Fruit fly (Drosophila melanogaster) whole organism, embryonic: ENCODE measurements around the gene Tim17a2.

Experiments used
- Bdp1 ChIP-seq: fragments of 200-800 bp; sonication (Bioruptor generic); optimal IDR thresholded peaks from 3 replicates; lab custom pipeline; 2016; ENCODE audit warnings: missing biosample characterization, missing genetic modification characterization
- CG10147 ChIP-seq: fragments of 200-800 bp; sonication (Bioruptor generic); optimal IDR thresholded peaks from 2 replicates; lab custom pipeline; 2019; ENCODE audit warnings: missing biosample characterization, mild to moderate bottlenecking, missing genetic modification characterization, moderate library complexity
- CG1024 ChIP-seq: fragments of 200-800 bp; sonication (Bioruptor generic); IDR thresholded peaks from 2 replicates; pipeline ENCODE4 v1.3.6; 2022; ENCODE audit warnings: missing biosample characterization, missing genetic modification characterization
- CG12299 ChIP-seq: fragments of 200-800 bp; sonication (Bioruptor generic); optimal IDR thresholded peaks from 2 replicates; lab custom pipeline; 2018; ENCODE audit warnings: missing biosample characterization, mild to moderate bottlenecking, missing genetic modification characterization
- CG1233 ChIP-seq: fragments of 200-800 bp; sonication (Bioruptor generic); optimal IDR thresholded peaks from 4 replicates; lab custom pipeline; 2018; ENCODE audit warnings: missing biosample characterization, mild to moderate bottlenecking, missing genetic modification characterization
- CG12391 ChIP-seq: fragments of 200-800 bp; sonication (Bioruptor generic); optimal IDR thresholded peaks from 3 replicates; lab custom pipeline; 2018; ENCODE audit warnings: missing biosample characterization, mild to moderate bottlenecking, missing genetic modification characterization, moderate library complexity
- CG13296 ChIP-seq: fragments of 200-800 bp; sonication (Bioruptor generic); optimal IDR thresholded peaks from 3 replicates; lab custom pipeline; 2018; ENCODE audit warnings: missing biosample characterization, mild to moderate bottlenecking, missing genetic modification characterization
- CG13424 ChIP-seq: fragments of 200-800 bp; sonication (Bioruptor generic); optimal IDR thresholded peaks from 2 replicates; lab custom pipeline; 2019; ENCODE audit warnings: missing biosample characterization, mild to moderate bottlenecking, missing genetic modification characterization, moderate library complexity
- CG13624 ChIP-seq: fragments of 200-800 bp; sonication (Bioruptor generic); optimal IDR thresholded peaks from 2 replicates; lab custom pipeline; 2016; ENCODE audit warnings: missing biosample characterization, missing genetic modification characterization
- CG14965 ChIP-seq: fragments of 200-800 bp; sonication (Bioruptor generic); optimal IDR thresholded peaks from 2 replicates; lab custom pipeline; 2016; ENCODE audit warnings: missing biosample characterization, missing genetic modification characterization, borderline replicate concordance
- CG15011 ChIP-seq: fragments of 200-800 bp; sonication (Bioruptor generic); optimal IDR thresholded peaks from 3 replicates; lab custom pipeline; 2018; ENCODE audit warnings: missing biosample characterization, mild to moderate bottlenecking, missing genetic modification characterization
- CG17359 ChIP-seq: fragments of 200-800 bp; sonication (Bioruptor generic); optimal IDR thresholded peaks from 3 replicates; lab custom pipeline; 2018; ENCODE audit warnings: missing biosample characterization, mild to moderate bottlenecking, missing genetic modification characterization, moderate library complexity
- CG17361 ChIP-seq: fragments of 200-800 bp; sonication (Bioruptor generic); IDR thresholded peaks from 3 replicates; pipeline ENCODE4 v1.3.6; 2022; ENCODE audit warnings: missing biosample characterization, missing genetic modification characterization
- CG17568 ChIP-seq: fragments of 200-800 bp; sonication (Bioruptor generic); optimal IDR thresholded peaks from 2 replicates; lab custom pipeline; 2018; ENCODE audit warnings: missing biosample characterization, mild to moderate bottlenecking, missing genetic modification characterization, moderate library complexity
- CG3407 ChIP-seq: fragments of 200-800 bp; sonication (Bioruptor generic); optimal IDR thresholded peaks from 2 replicates; lab custom pipeline; 2018; ENCODE audit warnings: missing biosample characterization, mild to moderate bottlenecking, missing genetic modification characterization
- CG3995 ChIP-seq: fragments of 200-800 bp; sonication (Bioruptor generic); optimal IDR thresholded peaks from 3 replicates; lab custom pipeline; 2016; ENCODE audit warnings: missing biosample characterization, missing genetic modification characterization
- CG4424 ChIP-seq: fragments of 200-800 bp; sonication (Bioruptor generic); optimal IDR thresholded peaks from 3 replicates; lab custom pipeline; 2016; ENCODE audit warnings: missing biosample characterization, missing genetic modification characterization
- CG6854 ChIP-seq: fragments of 200-800 bp; sonication (Bioruptor generic); optimal IDR thresholded peaks from 3 replicates; lab custom pipeline; 2017; ENCODE audit warnings: missing biosample characterization, mild to moderate bottlenecking, missing genetic modification characterization
- CG8765 ChIP-seq: fragments of 200-800 bp; sonication (Bioruptor generic); IDR thresholded peaks from 2 replicates; pipeline ENCODE4 v1.3.6; 2022; ENCODE audit warnings: missing biosample characterization, missing genetic modification characterization
- Dp ChIP-seq: fragments of 200-800 bp; sonication (Bioruptor generic); optimal IDR thresholded peaks from 2 replicates; lab custom pipeline; 2018; ENCODE audit warnings: missing biosample characterization, mild to moderate bottlenecking, missing genetic modification characterization, moderate library complexity
- Elba2 ChIP-seq: fragments of 200-800 bp; sonication (Bioruptor generic); optimal IDR thresholded peaks from 3 replicates; lab custom pipeline; 2016; ENCODE audit warnings: missing biosample characterization, missing genetic modification characterization
- H2.0 ChIP-seq: fragments of 200-800 bp; sonication (Bioruptor generic); IDR thresholded peaks from 2 replicates; pipeline ENCODE4 v1.3.6; 2022; ENCODE audit warnings: missing biosample characterization, missing genetic modification characterization
- Hand ChIP-seq: fragments of 200-800 bp; sonication (Bioruptor generic); optimal IDR thresholded peaks from 2 replicates; lab custom pipeline; 2017; ENCODE audit warnings: mild to moderate bottlenecking, missing biosample characterization, missing genetic modification reagents, missing genetic modification characterization
- Myb ChIP-seq: fragments of 200-800 bp; sonication (Bioruptor generic); optimal IDR thresholded peaks from 2 replicates; lab custom pipeline; 2016; ENCODE audit warnings: missing biosample characterization, missing genetic modification characterization
- NC2β ChIP-seq: fragments of 200-800 bp; sonication (Bioruptor generic); optimal IDR thresholded peaks from 2 replicates; lab custom pipeline; 2016; ENCODE audit warnings: missing biosample characterization, missing genetic modification characterization
- Opbp ChIP-seq: fragments of 200-800 bp; sonication (Bioruptor generic); IDR thresholded peaks from 3 replicates; pipeline ENCODE4 v1.3.6; 2022; ENCODE audit warnings: missing biosample characterization, missing genetic modification characterization; ENCODE audit not compliant: partially characterized antibody
- Rfx ChIP-seq: fragments of 200-800 bp; sonication (Bioruptor generic); IDR thresholded peaks from 2 replicates; pipeline ENCODE4 v1.3.6; 2022; ENCODE audit warnings: missing biosample characterization, missing genetic modification characterization
- Six4 ChIP-seq: fragments of 200-800 bp; sonication (Bioruptor generic); optimal IDR thresholded peaks from 2 replicates; lab custom pipeline; 2016; ENCODE audit warnings: missing biosample characterization, missing genetic modification characterization
- ara ChIP-seq: fragments of 200-800 bp; sonication (Bioruptor generic); IDR thresholded peaks from 2 replicates; pipeline ENCODE4 v1.3.6; 2022; ENCODE audit warnings: missing biosample characterization, missing genetic modification characterization
- br ChIP-seq: fragments of >200 bp; optimal IDR thresholded peaks from 2 replicates; lab custom pipeline; 2017
- btn ChIP-seq: fragments of 200-800 bp; sonication (Bioruptor generic); optimal IDR thresholded peaks from 2 replicates; lab custom pipeline; 2016; ENCODE audit warnings: missing biosample characterization, missing genetic modification characterization
- cato ChIP-seq: fragments of 200-800 bp; sonication (Bioruptor generic); optimal IDR thresholded peaks from 2 replicates; lab custom pipeline; 2016; ENCODE audit warnings: missing biosample characterization, missing genetic modification characterization, borderline replicate concordance
- cwo ChIP-seq: fragments of 200-800 bp; sonication (Bioruptor generic); optimal IDR thresholded peaks from 3 replicates; lab custom pipeline; 2017; ENCODE audit warnings: missing biosample characterization, missing genetic modification characterization, mild to moderate bottlenecking, moderate library complexity, missing genetic modification reagents
- dati ChIP-seq: fragments of 200-800 bp; sonication (Bioruptor generic); IDR thresholded peaks from 2 replicates; pipeline ENCODE4 v1.3.6; 2022; ENCODE audit warnings: missing biosample characterization, missing genetic modification characterization
- dpn ChIP-seq, 2 experiments: fragments of 200-800 bp; sonication (Bioruptor generic); optimal IDR thresholded peaks; 3 replicates each; lab custom pipeline; 2016; ENCODE audit warnings: missing biosample characterization in 2 of 2, missing genetic modification characterization in 2 of 2
- dysf ChIP-seq: fragments of 200-800 bp; sonication (Bioruptor generic); IDR thresholded peaks from 3 replicates; pipeline ENCODE4 v1.3.6; 2022; ENCODE audit warnings: missing biosample characterization, missing genetic modification characterization
- en ChIP-seq: fragments of 200-800 bp; sonication (Bioruptor generic); optimal IDR thresholded peaks from 2 replicates; lab custom pipeline; 2016; ENCODE audit warnings: missing biosample characterization, missing genetic modification characterization
- esg ChIP-seq: fragments of 200-800 bp; sonication (Bioruptor generic); conservative IDR thresholded peaks from 2 replicates; pipeline ENCODE4 v1.3.6; 2022; ENCODE audit warnings: missing biosample characterization, missing genetic modification characterization
- gro ChIP-seq: fragments of 200-800 bp; sonication (Bioruptor generic); optimal IDR thresholded peaks from 2 replicates; lab custom pipeline; 2016; ENCODE audit warnings: missing biosample characterization, missing genetic modification characterization
- gt ChIP-seq: fragments of 200-800 bp; sonication (Bioruptor generic); IDR thresholded peaks from 2 replicates; pipeline ENCODE4 v1.3.6; 2022; ENCODE audit warnings: missing biosample characterization, missing genetic modification characterization
- mam ChIP-seq: fragments of 200-800 bp; sonication (Bioruptor generic); optimal IDR thresholded peaks from 3 replicates; lab custom pipeline; 2016; ENCODE audit warnings: missing biosample characterization, missing genetic modification characterization
- org-1 ChIP-seq: fragments of 200-800 bp; sonication (Bioruptor generic); optimal IDR thresholded peaks from 2 replicates; lab custom pipeline; 2017; ENCODE audit warnings: missing biosample characterization, missing genetic modification characterization
- pan ChIP-seq, 4 experiments: fragments of >200 bp in 3 of 4; fragments of 200-800 bp in 1 of 4; sonication (Bioruptor generic) in 1 of 4; optimal IDR thresholded peaks in 3 of 4; IDR thresholded peaks in 1 of 4; 2 replicates each; pipeline versions ENCODE4 v1.3.6 to Lab custom; 2017 to 2022; ENCODE audit warnings: missing biosample characterization in 2 of 4, missing genetic modification characterization in 2 of 4, mixed read lengths in 1 of 4
- pita ChIP-seq: fragments of 200-800 bp; sonication (Bioruptor generic); optimal IDR thresholded peaks from 2 replicates; lab custom pipeline; 2017; ENCODE audit warnings: missing biosample characterization, mild to moderate bottlenecking, missing genetic modification characterization
- slp2 ChIP-seq: fragments of 200-800 bp; sonication (Bioruptor generic); optimal IDR thresholded peaks from 2 replicates; lab custom pipeline; 2016; ENCODE audit warnings: missing biosample characterization, missing genetic modification characterization
- stc ChIP-seq: fragments of 200-800 bp; sonication (Bioruptor generic); IDR thresholded peaks from 2 replicates; pipeline ENCODE4 v1.3.6; 2022; ENCODE audit warnings: missing biosample characterization, missing genetic modification characterization
- vvl ChIP-seq: fragments of 200-800 bp; sonication (Bioruptor generic); IDR thresholded peaks from 2 replicates; pipeline ENCODE4 v1.3.6; 2022; ENCODE audit warnings: missing biosample characterization, missing genetic modification characterization
- yki ChIP-seq: fragments of >200 bp; optimal IDR thresholded peaks from 3 replicates; lab custom pipeline; 2018
- zfh1 ChIP-seq: fragments of 200-800 bp; sonication (Bioruptor generic); IDR thresholded peaks from 3 replicates; pipeline ENCODE4 v1.3.6; 2022; ENCODE audit warnings: missing biosample characterization, missing genetic modification characterization

Gene Tim17a2

dm6 chr3R:5215334-5216307 lies 46.9 kb downstream of the Tim17a2 start (continued):
- TF ChIP-seq zfh1 (GFP tag; lab: Robert Waterston, UW) (peak; percentile 99), CG17568 (GFP tag; lab: Kevin White, UChicago) (peak; percentile 98), en (GFP tag; lab: Kevin White, UChicago) (peak; percentile 97), CG8765 (GFP tag; lab: Robert Waterston, UW) (peak; percentile 84), vvl (GFP tag; lab: Robert Waterston, UW) (peak; percentile 97), dysf (GFP tag; lab: Robert Waterston, UW) (peak; percentile 78), CG13296 (GFP tag; lab: Kevin White, UChicago) (peak; percentile 73), CG6854 (peak; percentile 67), Rfx (peak; percentile 71), CG3995 (GFP tag; lab: Kevin White, UChicago) (no peak), br (lab: Kevin White, UChicago) (no peak), cwo (GFP tag; lab: Kevin White, UChicago) (peak; percentile 64), Myb (GFP tag; lab: Kevin White, UChicago) (peak; percentile 82), stc (peak; percentile 95), NC2β (GFP tag; lab: Kevin White, UChicago) (peak; percentile 99), org-1 (GFP tag; lab: Kevin White, UChicago) (peak; percentile 98), pita (GFP tag; lab: Kevin White, UChicago) (no peak), CG12391 (peak; percentile 89), btn (GFP tag; lab: Kevin White, UChicago) (peak; percentile 99), dati (GFP tag; lab: Robert Waterston, UW) (peak; percentile 96), Hand (GFP tag; lab: Kevin White, UChicago) (peak; percentile 7), slp2 (GFP tag; lab: Kevin White, UChicago) (peak; percentile 97), CG3407 (peak; percentile 99), Six4 (peak; percentile 99), pan (optimal IDR thresholded peaks at IDR 0.05; lab: Kevin White, UChicago) (no peak), pan (GFP tag; optimal IDR thresholded peaks at IDR 0.05 in 1 of 2, IDR thresholded peaks at IDR 0.05 in 1 of 2) (peak in 1 of 2 experiments; percentile 90), CG10147 (GFP tag; lab: Kevin White, UChicago) (peak; percentile 44), CG1024 (GFP tag; lab: Robert Waterston, UW) (peak; percentile 98), mam (GFP tag; lab: Kevin White, UChicago) (peak; percentile 82), dpn (GFP tag; optimal IDR thresholded peaks at IDR 0.05; lab: Kevin White, UChicago) (peak; percentile 90 to 96), CG13624 (GFP tag; lab: Kevin White, UChicago) (peak; percentile 86), Bdp1 (GFP tag; lab: Kevin White, UChicago) (peak; percentile 96), CG13424 (tag; lab: Kevin White, UChicago) (peak; percentile 87), Opbp (no peak), Elba2 (GFP tag; lab: Kevin White, UChicago) (no peak), H2.0 (GFP tag; lab: Robert Waterston, UW) (peak; percentile 82), cato (GFP tag; lab: Kevin White, UChicago) (peak; percentile 97), CG15011 (peak; percentile 93), Dp (GFP tag; lab: Kevin White, UChicago) (peak; percentile 22), CG14965 (GFP tag; lab: Kevin White, UChicago) (peak; percentile 95), CG17361 (GFP tag; lab: Robert Waterston, UW) (peak; percentile 70; the same call in 2 of the 3 replicates), CG12299 (tag; lab: Kevin White, UChicago) (peak; percentile 94), yki (lab: Kevin White, UChicago) (no peak), ara (GFP tag; lab: Robert Waterston, UW) (peak; percentile 99), CG4424 (peak; percentile 96), CG1233 (GFP tag; lab: Kevin White, UChicago) (peak; percentile 99), CG17359 (peak; percentile 99), gro (GFP tag; lab: Kevin White, UChicago) (no peak), gt (GFP tag; lab: Robert Waterston, UW) (peak; percentile 94), esg (GFP tag; lab: Robert Waterston, UW) (peak; percentile 33; the same call in 1 of the 2 replicates)
